Worm (Caenorhabditis elegans): ENCODE measurements around the gene dcn-1.

- TF ChIP-seq ztf-29 (GFP tag; IDR thresholded peaks at IDR 0.05): no peak
- no peak for TF ChIP-seq cog-1 (tag; optimal IDR thresholded peaks at IDR 0.05)
- peak; percentile 40; the same call in 1 of the 2 replicates for TF ChIP-seq flt-1 (GFP tag; IDR thresholded peaks at IDR 0.05)
- TF ChIP-seq med-1 (GFP tag; optimal IDR thresholded peaks at IDR 0.05; ENCODE audit: insufficient read depth): no peak
- TF ChIP-seq ztf-23 (GFP tag; IDR thresholded peaks at IDR 0.05): 0 out of 2 replicates have a peak, but pooled peaks have one; percentile 5
- no peak for TF ChIP-seq ref-1 (GFP tag; conservative IDR thresholded peaks at IDR 0.05)
These were observed 29.4 kb downstream of the dcn-1 start, which contains the start of the genes B0285.3 and lcmt-1 for ce11 chrIII:4343070-4343469.

Measured in whole organism, midembryonic.